Fruit fly (Drosophila melanogaster) S2 (cell line): ENCODE results near the gene Nckx30C.

Experiments
- CG8478 ChIP-seq: fragments of >200 bp; optimal IDR thresholded peaks from 2 replicates; lab custom pipeline; 2018
- CTCF ChIP-seq, 2 experiments: fragments of >200 bp; optimal IDR thresholded peaks; 2 replicates each; lab custom pipeline; 2018

The Nckx30C gene

dm6 chr2L:9763212-9763869 lies 17.0 kb upstream of the Nckx30C start, which contains the start of the genes Taf11 and und:
Gene Taf11 (minus strand): TSS chr2L:9763262.
Gene und (plus strand): TSS chr2L:9763369.
- TF ChIP-seq CTCF (optimal IDR thresholded peaks at IDR 0.05; lab: Kevin White, UChicago) = no peak
- no peak for TF ChIP-seq CG8478 (lab: Kevin White, UChicago)

- TF ChIP-seq CG8478 (lab: Kevin White, UChicago) (no peak), CTCF (optimal IDR thresholded peaks at IDR 0.05; lab: Kevin White, UChicago) (no peak)
These were observed 12.6 kb upstream of the Nckx30C start for dm6 chr2L:9758856-9759255.

- TF ChIP-seq CTCF (optimal IDR thresholded peaks at IDR 0.05; lab: Kevin White, UChicago) (no peak), CG8478 (lab: Kevin White, UChicago) (no peak)
These were observed 11.9 kb upstream of the Nckx30C start, which contains the start of gene zf30C for dm6 chr2L:9757990-9758814. Gene zf30C (plus strand): TSS chr2L:9758342.

- TF ChIP-seq CTCF (optimal IDR thresholded peaks at IDR 0.05; lab: Kevin White, UChicago) = no peak
- TF ChIP-seq CG8478 (lab: Kevin White, UChicago) = no peak
These were observed 8.5 kb upstream of the Nckx30C start for dm6 chr2L:9754817-9755216.

dm6 chr2L:9753357-9753756 lies 7.1 kb upstream of the Nckx30C start:
- no peak for TF ChIP-seq CTCF (optimal IDR thresholded peaks at IDR 0.05; lab: Kevin White, UChicago)
- no peak for TF ChIP-seq CG8478 (lab: Kevin White, UChicago)

dm6 chr2L:9749745-9750144 lies 3.5 kb upstream of the Nckx30C start, which contains the start of gene Cyp4e3:
Gene Cyp4e3 (minus strand): TSS chr2L:9750071.
- TF ChIP-seq CTCF (optimal IDR thresholded peaks at IDR 0.05; lab: Kevin White, UChicago) = no peak
- TF ChIP-seq CG8478 (lab: Kevin White, UChicago) = no peak

dm6 chr2L:9744634-9745033 lies 1.7 kb downstream of the Nckx30C start:
- TF ChIP-seq CG8478 (lab: Kevin White, UChicago) (no peak), CTCF (optimal IDR thresholded peaks at IDR 0.05; lab: Kevin White, UChicago) (no peak)

dm6 chr2L:9743823-9744222 lies 2.5 kb downstream of the Nckx30C start:
- no peak for TF ChIP-seq CG8478 (lab: Kevin White, UChicago)
- no peak for TF ChIP-seq CTCF (optimal IDR thresholded peaks at IDR 0.05; lab: Kevin White, UChicago)

dm6 chr2L:9739685-9740084 lies 6.6 kb downstream of the Nckx30C start:
- no peak for TF ChIP-seq CTCF (optimal IDR thresholded peaks at IDR 0.05; lab: Kevin White, UChicago)

- TF ChIP-seq CG8478 (lab: Kevin White, UChicago) (no peak), CTCF (optimal IDR thresholded peaks at IDR 0.05; lab: Kevin White, UChicago) (no peak)
These were observed 8.5 kb downstream of the Nckx30C start for dm6 chr2L:9737803-9738202.

- no peak for TF ChIP-seq CG8478 (lab: Kevin White, UChicago)
- no peak for TF ChIP-seq CTCF (optimal IDR thresholded peaks at IDR 0.05; lab: Kevin White, UChicago)
These were observed 8.9 kb downstream of the Nckx30C start for dm6 chr2L:9737360-9737759.

dm6 chr2L:9736000-9736695 lies 10.1 kb downstream of the Nckx30C start, which contains the start of gene CG13117:
Gene CG13117 (plus strand): TSS chr2L:9736645.
- TF ChIP-seq CTCF (optimal IDR thresholded peaks at IDR 0.05; lab: Kevin White, UChicago) = no peak

dm6 chr2L:9734134-9734533 lies 12.2 kb downstream of the Nckx30C start:
- TF ChIP-seq CTCF (optimal IDR thresholded peaks at IDR 0.05; lab: Kevin White, UChicago) (no peak), CG8478 (lab: Kevin White, UChicago) (no peak)

- peak; percentile 75 to 88 for TF ChIP-seq CTCF (optimal IDR thresholded peaks at IDR 0.05; lab: Kevin White, UChicago)
- TF ChIP-seq CG8478 (lab: Kevin White, UChicago) = no peak
These were observed 15.0 kb downstream of the Nckx30C start for dm6 chr2L:9731269-9731668.
